Worm (Caenorhabditis elegans): ENCODE data around the gene cnx-1.

cnx-1 gene

DNA sequence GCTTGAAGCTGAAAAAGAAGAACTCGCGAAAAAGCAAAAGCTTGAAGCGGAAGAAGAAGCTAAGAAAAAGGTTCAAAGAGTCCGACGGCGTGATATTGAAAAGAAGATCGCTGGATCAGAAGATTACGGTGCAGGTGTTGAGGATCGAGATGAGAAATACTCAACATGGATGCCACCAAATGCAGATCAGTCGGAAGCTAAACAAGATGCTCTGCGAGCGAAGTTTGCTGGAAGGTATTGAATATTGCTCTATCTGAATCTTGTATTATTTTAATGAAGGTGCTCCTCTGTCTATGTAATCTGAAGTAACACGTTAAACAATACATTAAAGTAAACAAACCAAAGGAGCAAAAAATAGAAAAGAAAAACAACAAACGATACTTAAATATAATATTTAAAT lies 14.9 kb downstream of the cnx-1 start:
- no peak for TF ChIP-seq nhr-25 (tag; optimal IDR thresholded peaks at IDR 0.05)
- TF ChIP-seq dmd-4 (tag; optimal IDR thresholded peaks at IDR 0.05): no peak
- TF ChIP-seq ceh-16 (tag; optimal IDR thresholded peaks at IDR 0.05): no peak
- no peak for TF ChIP-seq lsy-2 (tag; optimal IDR thresholded peaks at IDR 0.05)
- no peak for TF ChIP-seq crh-2 (tag; optimal IDR thresholded peaks at IDR 0.05)
- TF ChIP-seq sma-9 (GFP tag; optimal IDR thresholded peaks at IDR 0.05): no peak
- no peak for TF ChIP-seq sma-9 (tag; optimal IDR thresholded peaks at IDR 0.05)
- no peak for TF ChIP-seq nhr-6 (tag; optimal IDR thresholded peaks at IDR 0.05)
- TF ChIP-seq elt-1 (tag; optimal IDR thresholded peaks at IDR 0.05): no peak
- TF ChIP-seq unc-39 (tag; optimal IDR thresholded peaks at IDR 0.05): no peak
- TF ChIP-seq ztf-4 (tag; optimal IDR thresholded peaks at IDR 0.05): no peak
- no peak for TF ChIP-seq nhr-11 (tag; optimal IDR thresholded peaks at IDR 0.05)
- no peak for TF ChIP-seq gmeb-1 (tag; optimal IDR thresholded peaks at IDR 0.05)
- TF ChIP-seq peb-1 (tag; optimal IDR thresholded peaks at IDR 0.05): no peak
- TF ChIP-seq nhr-12 (tag; optimal IDR thresholded peaks at IDR 0.05): no peak
- no peak for TF ChIP-seq ama-1 (optimal IDR thresholded peaks at IDR 0.05)
- TF ChIP-seq lin-11 (tag; optimal IDR thresholded peaks at IDR 0.05): no peak
- TF ChIP-seq sem-4 (tag; optimal IDR thresholded peaks at IDR 0.05): no peak
- no peak for TF ChIP-seq lin-13 (GFP tag; optimal IDR thresholded peaks at IDR 0.05)
- no peak for TF ChIP-seq nhr-77 (tag; optimal IDR thresholded peaks at IDR 0.05)

DNA sequence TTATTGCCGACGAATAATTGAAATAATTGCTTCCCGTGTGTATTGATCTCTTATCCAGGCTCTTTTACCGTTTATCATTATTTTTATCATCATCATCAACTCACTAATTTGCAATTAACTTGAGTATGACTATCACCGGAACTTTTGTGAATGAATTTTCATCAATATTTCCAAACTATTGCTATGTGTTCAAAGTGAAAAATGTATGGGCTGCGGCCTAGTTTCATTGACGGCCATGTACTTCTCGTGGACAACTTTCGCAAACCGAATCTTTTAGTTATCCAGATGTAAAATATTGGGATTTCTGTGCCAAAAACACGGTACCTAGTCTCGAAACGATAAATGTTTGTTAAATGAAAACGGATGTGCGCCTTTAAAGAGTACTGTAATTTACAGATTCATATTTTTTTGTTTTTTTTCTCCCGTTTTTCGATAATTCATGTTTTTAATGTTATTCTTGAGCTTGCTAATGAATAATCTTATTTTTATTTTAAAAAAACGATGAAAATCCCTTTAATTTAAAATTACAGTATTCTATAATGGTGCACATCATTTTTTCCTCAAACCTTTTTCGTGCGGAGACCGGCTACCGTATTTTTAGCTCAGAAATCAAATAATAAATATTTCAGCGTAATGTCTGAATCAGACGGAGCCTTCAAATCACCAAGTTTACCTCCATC lies 18.3 kb downstream of the cnx-1 start, which contains the start of gene ZK632.2:
Gene ZK632.2, plus strand, starts transcription at position 630 of the 680 bp plus-strand sequence.
- peak; percentile 13 for TF ChIP-seq nhr-129 (tag; optimal IDR thresholded peaks at IDR 0.05)
- TF ChIP-seq mab-5 (tag; optimal IDR thresholded peaks at IDR 0.05): no peak
- TF ChIP-seq lsy-2 (tag; optimal IDR thresholded peaks at IDR 0.05): peak in 1 of 2 experiments; percentile 17

DNA sequence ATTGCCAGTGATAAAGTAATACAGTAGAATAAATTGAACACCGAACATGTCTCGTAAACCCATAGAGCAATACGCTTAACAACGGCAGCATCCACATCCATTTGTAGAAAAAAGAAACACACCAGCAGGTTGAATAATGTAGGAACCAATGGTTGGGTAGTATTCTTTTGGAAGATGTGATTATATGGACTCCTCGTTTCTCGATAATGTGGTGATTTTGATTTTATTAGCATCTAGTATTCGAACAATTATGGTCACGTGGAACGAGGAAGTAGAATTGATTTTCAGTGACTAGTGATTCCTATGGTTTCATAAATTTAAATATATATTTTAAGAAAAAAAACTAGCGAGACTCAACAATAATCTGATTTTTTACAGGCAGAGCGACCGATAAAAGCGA lies 20.5 kb downstream of the cnx-1 start, which contains the start of gene srxa-10:
Gene srxa-10, minus strand, starts transcription at position 101 of the 400 bp plus-strand sequence.
- TF ChIP-seq dmd-4 (tag; optimal IDR thresholded peaks at IDR 0.05) (no peak), lin-39 (tag; optimal IDR thresholded peaks at IDR 0.05) (no peak), Y55F3AM.14 (GFP tag; optimal IDR thresholded peaks at IDR 0.05) (no peak), ztf-4 (tag; optimal IDR thresholded peaks at IDR 0.05) (no peak), peb-1 (tag; optimal IDR thresholded peaks at IDR 0.05) (no peak), nhr-21 (tag; optimal IDR thresholded peaks at IDR 0.05) (no peak), sem-4 (tag; optimal IDR thresholded peaks at IDR 0.05) (no peak)

DNA sequence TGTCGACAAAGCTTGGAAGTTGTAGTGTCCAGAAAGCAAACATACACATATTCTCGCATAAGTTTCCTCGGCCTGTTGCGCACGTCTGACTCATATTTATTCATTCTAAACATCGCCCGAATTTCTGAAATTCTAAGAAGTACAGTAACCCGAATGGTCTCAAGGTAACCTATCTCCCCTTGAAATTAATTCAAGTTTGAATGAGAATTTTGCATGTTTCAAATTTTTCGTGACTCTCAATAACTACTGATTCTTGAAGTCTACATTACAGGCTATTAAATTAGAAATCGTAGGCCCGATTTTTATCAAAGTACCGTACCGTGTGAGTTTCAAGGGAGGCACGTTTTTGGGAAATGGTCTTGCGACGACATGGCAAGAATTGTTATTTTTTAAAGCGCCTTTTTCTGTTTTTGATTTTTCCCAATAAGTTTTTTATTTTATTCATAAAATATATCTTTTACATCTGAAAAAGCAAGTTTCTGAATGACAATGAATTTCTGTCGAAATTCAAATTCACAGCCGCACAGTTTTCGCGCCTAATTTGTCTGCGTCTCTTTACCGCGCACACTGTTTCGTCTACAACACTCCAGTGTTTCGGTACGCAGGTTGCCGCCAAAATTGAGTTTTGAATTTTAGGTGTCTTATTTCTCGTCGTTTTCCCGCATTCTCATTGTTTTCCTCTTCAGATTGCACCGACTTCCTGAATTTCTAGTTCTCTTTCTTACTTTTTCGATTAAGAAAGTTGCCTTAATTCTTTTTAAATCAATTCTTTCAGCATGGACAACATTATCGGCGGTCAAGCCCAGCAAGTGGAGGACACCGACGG lies 23.1 kb downstream of the cnx-1 start, which contains the start of the genes R10E11.9 and mcm-6:
Gene R10E11.9, minus strand, starts transcription at position 51 of the 826 bp plus-strand sequence.
Gene mcm-6, plus strand, starts transcription at position 776 of the 826 bp plus-strand sequence.
- TF ChIP-seq R02D3.7 (tag; optimal IDR thresholded peaks at IDR 0.05) (no peak), lsy-2 (tag; optimal IDR thresholded peaks at IDR 0.05) (peak in 1 of 2 experiments; percentile 20), nhr-237 (tag; optimal IDR thresholded peaks at IDR 0.05) (no peak), C34F6.9 (tag; optimal IDR thresholded peaks at IDR 0.05) (peak; percentile 16), egl-27 (tag; optimal IDR thresholded peaks at IDR 0.05) (no peak), nhr-21 (tag; optimal IDR thresholded peaks at IDR 0.05) (no peak), mdl-1 (tag; optimal IDR thresholded peaks at IDR 0.05) (no peak), ZK546.5 (tag; optimal IDR thresholded peaks at IDR 0.05) (no peak), gmeb-1 (tag; optimal IDR thresholded peaks at IDR 0.05) (peak; percentile 62), lin-11 (tag; optimal IDR thresholded peaks at IDR 0.05) (no peak), nhr-25 (tag; optimal IDR thresholded peaks at IDR 0.05) (no peak), ztf-11 (tag; optimal IDR thresholded peaks at IDR 0.05) (no peak), sma-9 (GFP tag; optimal IDR thresholded peaks at IDR 0.05) (no peak), sma-9 (tag; optimal IDR thresholded peaks at IDR 0.05) (no peak)

DNA sequence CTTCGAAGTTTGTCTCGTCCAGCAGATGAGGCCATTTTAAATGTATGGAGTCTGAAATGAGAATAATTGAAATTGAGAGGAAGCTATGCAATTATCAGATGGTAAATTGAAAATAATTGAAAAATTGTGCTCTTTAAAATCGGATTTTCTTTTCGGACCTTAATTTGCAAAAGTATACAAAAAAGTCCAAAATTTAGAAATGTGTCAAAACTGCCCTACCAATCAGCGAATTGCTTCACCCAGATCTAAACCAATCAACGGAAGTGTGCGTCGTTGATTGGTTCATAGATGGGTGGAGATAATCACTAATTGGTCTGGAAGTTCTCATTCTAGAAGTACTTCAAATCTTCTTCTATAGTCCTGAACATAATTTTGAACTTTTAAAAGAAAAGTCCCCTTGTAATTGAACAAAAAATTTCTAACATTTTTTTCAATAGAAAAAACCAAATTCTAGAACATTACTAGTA lies 27.3 kb downstream of the cnx-1 start, which contains the start of gene R10E11.5:
Gene R10E11.5, minus strand, starts transcription at position 51 of the 467 bp plus-strand sequence.
- TF ChIP-seq nhr-21 (tag; optimal IDR thresholded peaks at IDR 0.05) (no peak), nhr-77 (tag; optimal IDR thresholded peaks at IDR 0.05) (no peak), nhr-6 (tag; optimal IDR thresholded peaks at IDR 0.05) (no peak), nhr-129 (tag; optimal IDR thresholded peaks at IDR 0.05) (no peak), egl-27 (tag; optimal IDR thresholded peaks at IDR 0.05) (no peak), ceh-82 (tag; optimal IDR thresholded peaks at IDR 0.05) (no peak)
